Fruit fly (Drosophila melanogaster) whole organism, prepupa: ENCODE results near the gene Ubc87F.

Experiments used
- Blimp-1 ChIP-seq: fragments of 200-800 bp; sonication (Bioruptor generic); optimal IDR thresholded peaks from 3 replicates; lab custom pipeline; 2017; ENCODE audit warnings: missing biosample characterization, missing genetic modification characterization, mild to moderate bottlenecking, moderate library complexity, missing genetic modification reagents
- CG10631 ChIP-seq: fragments of 200-800 bp; sonication (Bioruptor generic); optimal IDR thresholded peaks from 2 replicates; lab custom pipeline; 2016; ENCODE audit warnings: missing biosample characterization, missing genetic modification characterization
- CG10669 ChIP-seq: fragments of 200-800 bp; sonication (Bioruptor generic); optimal IDR thresholded peaks from 3 replicates; lab custom pipeline; 2018; ENCODE audit warnings: missing biosample characterization, mild to moderate bottlenecking, missing genetic modification characterization, moderate library complexity
- CG11294 ChIP-seq: fragments of 200-800 bp; sonication (Bioruptor generic); IDR thresholded peaks from 2 replicates; pipeline ENCODE4 v1.3.6; 2022; ENCODE audit warnings: missing biosample characterization, missing genetic modification characterization
- CG11762 ChIP-seq: fragments of 200-800 bp; sonication (Bioruptor generic); optimal IDR thresholded peaks from 3 replicates; lab custom pipeline; 2016; ENCODE audit warnings: missing biosample characterization, missing genetic modification characterization; ENCODE audit not compliant: insufficient read depth
- CG11902 ChIP-seq: fragments of 200-800 bp; sonication (Bioruptor generic); optimal IDR thresholded peaks from 3 replicates; lab custom pipeline; 2016; ENCODE audit warnings: missing biosample characterization, missing genetic modification characterization
- CG15336 ChIP-seq: fragments of 200-800 bp; sonication (Bioruptor generic); IDR thresholded peaks from 2 replicates; pipeline ENCODE4 v1.3.6; 2022; ENCODE audit warnings: missing biosample characterization, missing genetic modification characterization
- CG1621 ChIP-seq: fragments of 200-800 bp; sonication (Bioruptor generic); optimal IDR thresholded peaks from 3 replicates; lab custom pipeline; 2018; ENCODE audit warnings: missing biosample characterization, mild to moderate bottlenecking, missing genetic modification characterization
- CG3032 ChIP-seq: fragments of 200-800 bp; optimal IDR thresholded peaks from 2 replicates; lab custom pipeline; 2019; ENCODE audit warnings: missing biosample characterization, mild to moderate bottlenecking, missing genetic modification characterization, moderate library complexity
- CG31627 ChIP-seq: fragments of 200-800 bp; sonication (Bioruptor generic); optimal IDR thresholded peaks from 3 replicates; lab custom pipeline; 2016; ENCODE audit warnings: missing biosample characterization, missing genetic modification characterization
- CG32006 ChIP-seq: fragments of 200-800 bp; sonication (Bioruptor generic); optimal IDR thresholded peaks from 3 replicates; lab custom pipeline; 2017; ENCODE audit warnings: missing biosample characterization, mild to moderate bottlenecking, missing genetic modification characterization
- CG3919 ChIP-seq: fragments of 200-800 bp; sonication (Bioruptor generic); optimal IDR thresholded peaks from 3 replicates; lab custom pipeline; 2016; ENCODE audit warnings: missing biosample characterization, missing genetic modification characterization
- CG6163 ChIP-seq: fragments of 200-800 bp; sonication (Bioruptor generic); IDR thresholded peaks from 3 replicates; pipeline ENCODE4 v1.3.6; 2022; ENCODE audit warnings: missing biosample characterization, missing genetic modification characterization
- CG6808 ChIP-seq: fragments of 200-800 bp; sonication (Bioruptor generic); optimal IDR thresholded peaks from 3 replicates; lab custom pipeline; 2017; ENCODE audit warnings: missing biosample characterization, missing genetic modification characterization, mild to moderate bottlenecking, moderate library complexity, missing genetic modification reagents
- CG6854 ChIP-seq: fragments of 200-800 bp; sonication (Bioruptor generic); optimal IDR thresholded peaks from 2 replicates; lab custom pipeline; 2017; ENCODE audit warnings: missing biosample characterization, mild to moderate bottlenecking, missing genetic modification characterization
- CG8119 ChIP-seq: fragments of 200-800 bp; sonication (Bioruptor generic); IDR thresholded peaks from 3 replicates; pipeline ENCODE4 v1.3.6; 2022; ENCODE audit warnings: missing biosample characterization, missing genetic modification characterization
- CG8319 ChIP-seq: fragments of 200-800 bp; sonication (Bioruptor generic); optimal IDR thresholded peaks from 3 replicates; lab custom pipeline; 2016; ENCODE audit warnings: missing biosample characterization, missing genetic modification characterization
- Eip75B ChIP-seq: fragments of 200-800 bp; sonication (Bioruptor generic); optimal IDR thresholded peaks from 3 replicates; lab custom pipeline; 2016; ENCODE audit warnings: missing biosample characterization, missing genetic modification characterization
- Eip93F ChIP-seq: fragments of 200-800 bp; sonication (Bioruptor generic); optimal IDR thresholded peaks from 2 replicates; lab custom pipeline; 2016; ENCODE audit warnings: missing biosample characterization, mild to moderate bottlenecking, missing genetic modification characterization
- Ets21C ChIP-seq: fragments of 200-800 bp; sonication (Bioruptor generic); optimal IDR thresholded peaks from 3 replicates; lab custom pipeline; 2016; ENCODE audit warnings: missing biosample characterization, missing genetic modification characterization
- Hr4 ChIP-seq: fragments of 200-800 bp; sonication (Bioruptor generic); optimal IDR thresholded peaks from 3 replicates; lab custom pipeline; 2016; ENCODE audit warnings: missing biosample characterization, missing genetic modification characterization
- Lpt ChIP-seq: fragments of 200-800 bp; sonication (Bioruptor generic); optimal IDR thresholded peaks from 3 replicates; lab custom pipeline; 2016; ENCODE audit warnings: missing biosample characterization, missing genetic modification characterization
- OdsH ChIP-seq: fragments of 200-800 bp; sonication (Bioruptor generic); optimal IDR thresholded peaks from 3 replicates; lab custom pipeline; 2016; ENCODE audit warnings: missing biosample characterization, missing genetic modification characterization
- Sox102F ChIP-seq: fragments of 200-800 bp; sonication (Bioruptor generic); optimal IDR thresholded peaks from 2 replicates; lab custom pipeline; 2016; ENCODE audit warnings: missing biosample characterization, mild to moderate bottlenecking, missing genetic modification characterization
- Sox15 ChIP-seq: fragments of 200-800 bp; sonication (Bioruptor generic); optimal IDR thresholded peaks from 3 replicates; lab custom pipeline; 2016; ENCODE audit warnings: missing biosample characterization, missing genetic modification characterization
- acj6 ChIP-seq: fragments of 200-800 bp; sonication (Bioruptor generic); optimal IDR thresholded peaks from 3 replicates; lab custom pipeline; 2016; ENCODE audit warnings: missing biosample characterization, missing genetic modification characterization
- dac ChIP-seq: fragments of 200-800 bp; sonication (Bioruptor generic); optimal IDR thresholded peaks from 2 replicates; lab custom pipeline; 2017; ENCODE audit warnings: missing biosample characterization, mild to moderate bottlenecking, missing genetic modification characterization
- dsx ChIP-seq: fragments of 200-800 bp; optimal IDR thresholded peaks from 3 replicates; lab custom pipeline; 2019; ENCODE audit warnings: missing biosample characterization, mild to moderate bottlenecking, missing genetic modification characterization, moderate library complexity; ENCODE audit not compliant: poor library complexity, severe bottlenecking
- eg ChIP-seq: fragments of 200-800 bp; sonication (Bioruptor generic); IDR thresholded peaks from 3 replicates; pipeline ENCODE4 v1.3.6; 2022; ENCODE audit warnings: missing biosample characterization, missing genetic modification characterization
- fd59A ChIP-seq: fragments of 200-800 bp; sonication (Bioruptor generic); optimal IDR thresholded peaks from 2 replicates; lab custom pipeline; 2017; ENCODE audit warnings: missing biosample characterization, mild to moderate bottlenecking, missing genetic modification characterization, missing genetic modification reagents
- fd85E ChIP-seq: fragments of 200-800 bp; sonication (Bioruptor generic); optimal IDR thresholded peaks from 3 replicates; lab custom pipeline; 2016; ENCODE audit warnings: missing biosample characterization, missing genetic modification characterization
- fkh ChIP-seq: fragments of 200-800 bp; sonication (Bioruptor generic); optimal IDR thresholded peaks from 3 replicates; lab custom pipeline; 2017; ENCODE audit warnings: missing biosample characterization, mild to moderate bottlenecking, missing genetic modification characterization, moderate library complexity
- lz ChIP-seq: fragments of 200-800 bp; sonication (Bioruptor generic); optimal IDR thresholded peaks from 3 replicates; lab custom pipeline; 2016; ENCODE audit warnings: missing biosample characterization, missing genetic modification characterization
- salr ChIP-seq, 2 experiments: fragments of 200-800 bp; sonication (Bioruptor generic); optimal IDR thresholded peaks; 3 replicates each; lab custom pipeline; 2016 to 2018; ENCODE audit warnings: missing biosample characterization in 2 of 2, missing genetic modification characterization in 2 of 2, mild to moderate bottlenecking in 1 of 2
- ss ChIP-seq, 2 experiments: fragments of 200-800 bp; sonication (Bioruptor generic); optimal IDR thresholded peaks; 2 replicates in 1 of 2; 3 replicates in 1 of 2; lab custom pipeline; 2017 to 2018; ENCODE audit warnings: mild to moderate bottlenecking in 2 of 2, missing biosample characterization in 2 of 2, missing genetic modification characterization in 2 of 2, moderate library complexity in 1 of 2
- topi ChIP-seq: fragments of 200-800 bp; sonication (Bioruptor generic); optimal IDR thresholded peaks from 3 replicates; lab custom pipeline; 2016; ENCODE audit warnings: missing biosample characterization, missing genetic modification characterization
- vri ChIP-seq: fragments of 200-800 bp; sonication (Bioruptor generic); optimal IDR thresholded peaks from 3 replicates; lab custom pipeline; 2016; ENCODE audit warnings: missing biosample characterization, mild to moderate bottlenecking, missing genetic modification characterization

Gene Ubc87F

DNA sequence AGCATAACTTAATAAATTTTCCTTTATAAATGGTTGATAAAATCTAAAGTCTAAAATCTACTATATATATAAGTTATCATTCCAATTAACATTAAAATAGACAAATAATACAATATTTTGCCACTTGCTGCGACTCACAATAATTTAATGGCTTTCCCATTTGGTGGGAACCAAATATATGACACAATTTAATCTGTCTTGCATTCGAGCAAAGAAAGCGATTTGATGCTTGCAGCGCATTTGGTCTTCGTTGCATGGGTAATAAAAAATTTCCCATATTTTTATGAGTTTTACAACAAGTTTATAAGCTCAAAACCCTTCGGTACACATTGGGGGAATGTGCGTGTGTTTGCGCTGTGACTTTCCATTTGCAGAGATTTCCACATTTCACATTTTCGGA lies 8.8 kb upstream of the Ubc87F start (continued):
- TF ChIP-seq CG8319 (GFP tag; lab: Kevin White, UChicago): no peak
- peak; percentile 3 for TF ChIP-seq Sox102F (GFP tag; lab: Kevin White, UChicago)
- TF ChIP-seq CG10669: no peak
- TF ChIP-seq CG6163 (GFP tag; lab: Robert Waterston, UW): no peak
- no peak for TF ChIP-seq dsx (GFP tag; lab: Kevin White, UChicago)
- no peak for TF ChIP-seq eg (GFP tag; lab: Robert Waterston, UW)
- TF ChIP-seq Sox15: no peak
- TF ChIP-seq acj6 (GFP tag; lab: Kevin White, UChicago): no peak
- no peak for TF ChIP-seq CG6808 (GFP tag; lab: Kevin White, UChicago)
- no peak for TF ChIP-seq fd59A (GFP tag; lab: Kevin White, UChicago)
- no peak for TF ChIP-seq CG6854
- TF ChIP-seq Hr4: peak; percentile 35
- TF ChIP-seq Blimp-1 (GFP tag; lab: Kevin White, UChicago): no peak
- TF ChIP-seq CG3032 (tag; lab: Kevin White, UChicago): no peak
- 0 out of 3 replicates have a peak, but pooled peaks have one; percentile 35 for TF ChIP-seq CG8119 (GFP tag; lab: Robert Waterston, UW)
- no peak for TF ChIP-seq vri (GFP tag; lab: Kevin White, UChicago)
- TF ChIP-seq CG11294 (GFP tag; lab: Robert Waterston, UW): no peak
- TF ChIP-seq, all 60 proteins: peak for 11

- TF ChIP-seq fd59A (GFP tag; lab: Kevin White, UChicago) (no peak), eg (GFP tag; lab: Robert Waterston, UW) (no peak), ss (GFP tag; optimal IDR thresholded peaks at IDR 0.05; lab: Kevin White, UChicago) (no peak), CG15336 (no peak), salr (GFP tag; optimal IDR thresholded peaks at IDR 0.05; lab: Kevin White, UChicago) (no peak), CG11902 (GFP tag; lab: Kevin White, UChicago) (no peak), fkh (GFP tag; lab: Kevin White, UChicago) (no peak)
Observed at dm6 chr3R:13724029-13724638, 6.2 kb upstream of the Ubc87F start.

DNA sequence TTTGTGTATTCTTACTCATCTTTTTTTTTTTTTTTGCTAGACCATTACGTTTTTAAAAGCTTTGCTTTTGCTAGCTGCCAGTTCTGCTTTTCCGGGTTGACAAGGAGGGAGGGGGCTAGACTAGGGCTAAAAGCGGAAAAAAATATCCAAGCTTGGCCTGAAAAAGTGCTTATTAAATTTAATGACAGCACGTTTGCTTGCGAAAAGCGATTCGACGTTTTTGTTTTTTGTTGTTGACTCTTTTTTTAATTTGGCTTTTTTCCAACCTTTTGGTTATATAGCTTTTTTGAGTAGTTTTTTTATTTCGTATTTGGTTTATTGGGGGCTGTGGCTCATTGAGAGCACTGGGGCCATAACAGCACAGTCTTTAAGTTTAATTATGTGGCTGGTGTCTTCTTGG lies 4.5 kb upstream of the Ubc87F start:
- TF ChIP-seq CG10631: no peak
- TF ChIP-seq OdsH: no peak

DNA sequence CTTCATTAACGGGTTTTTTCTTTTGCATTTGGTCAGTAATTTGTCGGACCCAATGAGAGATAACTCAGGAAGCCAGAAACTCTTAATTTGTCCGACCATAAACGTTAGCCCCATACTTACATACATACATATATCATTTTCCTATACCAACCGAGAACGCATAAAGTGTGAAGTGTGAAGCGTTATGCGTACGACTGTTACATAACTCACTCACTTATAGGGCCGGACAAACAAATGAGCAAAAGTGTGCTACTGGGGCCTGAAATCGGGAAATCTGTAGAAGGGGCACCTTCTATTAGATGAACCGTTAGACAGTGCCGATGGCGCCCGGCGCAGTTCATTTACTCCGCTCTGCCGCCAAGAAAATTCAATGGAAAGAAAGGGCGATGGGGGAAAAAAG lies 4.0 kb upstream of the Ubc87F start:
- TF ChIP-seq CG32006 (GFP tag; lab: Kevin White, UChicago) (no peak), dac (no peak), CG11902 (GFP tag; lab: Kevin White, UChicago) (no peak), OdsH (no peak), CG31627 (no peak), fd85E (GFP tag; lab: Kevin White, UChicago) (no peak), CG1621 (tag; lab: Kevin White, UChicago) (no peak), topi (no peak), Blimp-1 (GFP tag; lab: Kevin White, UChicago) (no peak), CG10669 (no peak), CG10631 (no peak), lz (no peak), CG11762 (no peak), Lpt (no peak), acj6 (GFP tag; lab: Kevin White, UChicago) (no peak), Eip75B (GFP tag; lab: Kevin White, UChicago) (no peak), Eip93F (GFP tag; lab: Kevin White, UChicago) (no peak), CG3919 (GFP tag; lab: Kevin White, UChicago) (no peak), Ets21C (GFP tag; lab: Kevin White, UChicago) (no peak)
